Fruit fly (Drosophila melanogaster) whole organism, embryonic: ENCODE data around the gene ATPsynbeta.

Source experiments
- Aef1 ChIP-seq: fragments of 200-800 bp; sonication (Bioruptor generic); IDR thresholded peaks from 3 replicates; pipeline ENCODE4 v1.3.6; 2022; ENCODE audit warnings: missing biosample characterization, missing genetic modification characterization
- Asciz ChIP-seq: fragments of 200-800 bp; sonication (Bioruptor generic); optimal IDR thresholded peaks from 2 replicates; lab custom pipeline; 2017; ENCODE audit warnings: missing biosample characterization, mild to moderate bottlenecking, missing genetic modification characterization, missing genetic modification reagents
- Atf-2 ChIP-seq: fragments of 200-800 bp; sonication (Bioruptor generic); optimal IDR thresholded peaks from 2 replicates; lab custom pipeline; 2016; ENCODE audit warnings: missing biosample characterization, missing genetic modification characterization
- Atf6 ChIP-seq: fragments of 200-800 bp; sonication (Bioruptor generic); IDR thresholded peaks from 2 replicates; pipeline ENCODE4 v1.3.6; 2022; ENCODE audit warnings: missing biosample characterization, missing genetic modification characterization
- Bdp1 ChIP-seq: fragments of 200-800 bp; sonication (Bioruptor generic); optimal IDR thresholded peaks from 3 replicates; lab custom pipeline; 2016; ENCODE audit warnings: missing biosample characterization, missing genetic modification characterization
- CG1024 ChIP-seq: fragments of 200-800 bp; sonication (Bioruptor generic); IDR thresholded peaks from 2 replicates; pipeline ENCODE4 v1.3.6; 2022; ENCODE audit warnings: missing biosample characterization, missing genetic modification characterization
- CG10462 ChIP-seq: fragments of 200-800 bp; sonication (Bioruptor generic); optimal IDR thresholded peaks from 2 replicates; lab custom pipeline; 2016; ENCODE audit warnings: missing biosample characterization, missing genetic modification characterization
- CG12219 ChIP-seq: fragments of 200-800 bp; sonication (Bioruptor generic); optimal IDR thresholded peaks from 3 replicates; lab custom pipeline; 2018; ENCODE audit warnings: missing biosample characterization, mild to moderate bottlenecking, missing genetic modification characterization
- CG14014 ChIP-seq: fragments of 200-800 bp; sonication (Bioruptor generic); IDR thresholded peaks from 2 replicates; pipeline ENCODE4 v1.3.6; 2022; ENCODE audit warnings: missing biosample characterization, missing genetic modification characterization
- CG15479 ChIP-seq: fragments of 200-800 bp; sonication (Bioruptor generic); optimal IDR thresholded peaks from 3 replicates; lab custom pipeline; 2019; ENCODE audit warnings: missing biosample characterization, mild to moderate bottlenecking, missing genetic modification characterization, moderate library complexity
- CG1832 ChIP-seq: fragments of 200-800 bp; sonication (Bioruptor generic); optimal IDR thresholded peaks from 2 replicates; lab custom pipeline; 2017; ENCODE audit warnings: missing biosample characterization, mild to moderate bottlenecking, missing genetic modification characterization, inconsistent platforms
- CG2712 ChIP-seq: fragments of 200-800 bp; optimal IDR thresholded peaks from 3 replicates; lab custom pipeline; 2019; ENCODE audit warnings: missing biosample characterization, mild to moderate bottlenecking, missing genetic modification characterization, moderate library complexity
- CG31365 ChIP-seq: fragments of 200-800 bp; sonication (Bioruptor generic); optimal IDR thresholded peaks from 2 replicates; lab custom pipeline; 2018; ENCODE audit warnings: missing biosample characterization, mild to moderate bottlenecking, missing genetic modification characterization
- CG3163 ChIP-seq: fragments of 200-800 bp; sonication (Bioruptor generic); optimal IDR thresholded peaks from 3 replicates; lab custom pipeline; 2016; ENCODE audit warnings: missing biosample characterization, missing genetic modification characterization
- CG34422 ChIP-seq: fragments of 200-800 bp; sonication (Bioruptor generic); IDR thresholded peaks from 3 replicates; pipeline ENCODE4 v1.3.6; 2022; ENCODE audit warnings: missing biosample characterization, missing genetic modification characterization
- CG4820 ChIP-seq: fragments of 200-800 bp; sonication (Bioruptor generic); optimal IDR thresholded peaks from 3 replicates; lab custom pipeline; 2016; ENCODE audit warnings: missing biosample characterization, missing genetic modification characterization
- CG6254 ChIP-seq: fragments of 200-800 bp; sonication (Bioruptor generic); optimal IDR thresholded peaks from 3 replicates; lab custom pipeline; 2017; ENCODE audit warnings: mild to moderate bottlenecking, missing biosample characterization, missing genetic modification reagents, missing genetic modification characterization
- CG9932 ChIP-seq: fragments of 200-800 bp; sonication (Bioruptor generic); IDR thresholded peaks from 2 replicates; pipeline ENCODE4 v1.3.6; 2022; ENCODE audit warnings: missing biosample characterization, missing genetic modification characterization
- Chrac-16 ChIP-seq: fragments of 200-800 bp; sonication (Bioruptor generic); optimal IDR thresholded peaks from 3 replicates; lab custom pipeline; 2016; ENCODE audit warnings: missing biosample characterization, missing genetic modification characterization
- CkIIα-i1 ChIP-seq: fragments of 200-800 bp; sonication (Bioruptor generic); IDR thresholded peaks from 2 replicates; pipeline ENCODE4 v1.3.6; 2022; ENCODE audit warnings: missing biosample characterization, missing genetic modification characterization
- Dbx ChIP-seq: fragments of 200-800 bp; sonication (Bioruptor generic); IDR thresholded peaks from 3 replicates; pipeline ENCODE4 v1.3.6; 2022; ENCODE audit warnings: missing biosample characterization, missing genetic modification characterization
- Ets65A ChIP-seq: fragments of 200-800 bp; sonication (Bioruptor generic); peaks from one replicate; lab custom pipeline; 2016; ENCODE audit warnings: missing biosample characterization, missing genetic modification characterization
- Ets97D ChIP-seq: fragments of 200-800 bp; sonication (Bioruptor generic); optimal IDR thresholded peaks from 3 replicates; lab custom pipeline; 2016; ENCODE audit warnings: missing biosample characterization, missing genetic modification characterization
- H15 ChIP-seq: fragments of 200-800 bp; sonication (Bioruptor generic); IDR thresholded peaks from 3 replicates; pipeline ENCODE4 v1.3.6; 2022; ENCODE audit warnings: missing biosample characterization, missing genetic modification characterization
- Hr3 ChIP-seq: fragments of 200-800 bp; sonication (Bioruptor generic); optimal IDR thresholded peaks from 3 replicates; lab custom pipeline; 2016; ENCODE audit warnings: missing biosample characterization, missing genetic modification characterization
- Max ChIP-seq: fragments of 200-800 bp; sonication (Bioruptor generic); optimal IDR thresholded peaks from 2 replicates; lab custom pipeline; 2016; ENCODE audit warnings: missing biosample characterization, mild to moderate bottlenecking, missing genetic modification characterization
- Myb ChIP-seq: fragments of 200-800 bp; sonication (Bioruptor generic); optimal IDR thresholded peaks from 2 replicates; lab custom pipeline; 2016; ENCODE audit warnings: missing biosample characterization, missing genetic modification characterization
- NC2β ChIP-seq: fragments of 200-800 bp; sonication (Bioruptor generic); optimal IDR thresholded peaks from 2 replicates; lab custom pipeline; 2016; ENCODE audit warnings: missing biosample characterization, missing genetic modification characterization
- Nf-YB ChIP-seq: fragments of 200-800 bp; sonication (Bioruptor generic); optimal IDR thresholded peaks from 3 replicates; lab custom pipeline; 2019; ENCODE audit warnings: missing biosample characterization, mild to moderate bottlenecking, missing genetic modification characterization, moderate library complexity
- Oaz ChIP-seq: fragments of 200-800 bp; sonication (Bioruptor generic); IDR thresholded peaks from 2 replicates; pipeline ENCODE4 v1.3.6; 2022; ENCODE audit warnings: missing biosample characterization, missing genetic modification characterization
- Sox100B ChIP-seq: fragments of 200-800 bp; sonication (Bioruptor generic); optimal IDR thresholded peaks from 3 replicates; lab custom pipeline; 2018; ENCODE audit warnings: missing biosample characterization, mild to moderate bottlenecking, missing genetic modification characterization
- Tbp ChIP-seq: fragments of >200 bp; optimal IDR thresholded peaks from 2 replicates; lab custom pipeline; 2018; ENCODE audit warnings: missing biosample characterization, missing genetic modification characterization
- amos ChIP-seq: fragments of 200-800 bp; sonication (Bioruptor generic); IDR thresholded peaks from 2 replicates; pipeline ENCODE4 v1.3.6; 2022; ENCODE audit warnings: missing biosample characterization, missing genetic modification characterization; ENCODE audit not compliant: partially characterized antibody
- cato ChIP-seq: fragments of 200-800 bp; sonication (Bioruptor generic); optimal IDR thresholded peaks from 2 replicates; lab custom pipeline; 2016; ENCODE audit warnings: missing biosample characterization, missing genetic modification characterization, borderline replicate concordance
- dmrt11E ChIP-seq: fragments of 200-800 bp; sonication (Bioruptor generic); optimal IDR thresholded peaks from 3 replicates; lab custom pipeline; 2018; ENCODE audit warnings: missing biosample characterization, mild to moderate bottlenecking, missing genetic modification characterization, moderate library complexity
- en ChIP-seq: fragments of 200-800 bp; sonication (Bioruptor generic); optimal IDR thresholded peaks from 2 replicates; lab custom pipeline; 2016; ENCODE audit warnings: missing biosample characterization, missing genetic modification characterization
- fd96Cb ChIP-seq: fragments of 200-800 bp; sonication (Bioruptor generic); optimal IDR thresholded peaks from 2 replicates; lab custom pipeline; 2018; ENCODE audit warnings: missing biosample characterization, mild to moderate bottlenecking, missing genetic modification characterization, moderate library complexity
- fu2 ChIP-seq: fragments of 200-800 bp; sonication (Bioruptor generic); optimal IDR thresholded peaks from 2 replicates; lab custom pipeline; 2016; ENCODE audit warnings: missing biosample characterization, missing genetic modification characterization
- hb ChIP-seq: fragments of 200-800 bp; sonication (Bioruptor generic); IDR thresholded peaks from 3 replicates; pipeline ENCODE4 v1.3.6; 2022; ENCODE audit warnings: missing biosample characterization, missing genetic modification characterization; ENCODE audit not compliant: partially characterized antibody
- her ChIP-seq: fragments of 200-800 bp; sonication (Bioruptor generic); optimal IDR thresholded peaks from 2 replicates; lab custom pipeline; 2016; ENCODE audit warnings: missing biosample characterization, missing genetic modification characterization
- kni ChIP-seq: fragments of 200-800 bp; sonication (Bioruptor generic); optimal IDR thresholded peaks from 3 replicates; lab custom pipeline; 2017; ENCODE audit warnings: mild to moderate bottlenecking, missing biosample characterization, missing genetic modification reagents, missing genetic modification characterization
- lab ChIP-seq: fragments of 200-800 bp; sonication (Bioruptor generic); optimal IDR thresholded peaks from 3 replicates; lab custom pipeline; 2017; ENCODE audit warnings: missing biosample characterization, missing genetic modification characterization, mild to moderate bottlenecking, moderate library complexity, missing genetic modification reagents
- mirr ChIP-seq: fragments of 200-800 bp; sonication (Bioruptor generic); optimal IDR thresholded peaks from 3 replicates; lab custom pipeline; 2018; ENCODE audit warnings: missing biosample characterization, mild to moderate bottlenecking, missing genetic modification characterization
- nmo ChIP-seq: fragments of 200-800 bp; sonication (Bioruptor generic); optimal IDR thresholded peaks from 2 replicates; lab custom pipeline; 2018; ENCODE audit warnings: missing biosample characterization, mild to moderate bottlenecking, missing genetic modification characterization, moderate library complexity
- pzg ChIP-seq: fragments of 200-800 bp; sonication (Bioruptor generic); optimal IDR thresholded peaks from 3 replicates; lab custom pipeline; 2018; ENCODE audit warnings: missing biosample characterization, mild to moderate bottlenecking, missing genetic modification characterization, moderate library complexity
- sens-2 ChIP-seq: fragments of 200-800 bp; sonication (Bioruptor generic); IDR thresholded peaks from 2 replicates; pipeline ENCODE4 v1.3.6; 2022; ENCODE audit warnings: missing biosample characterization, missing genetic modification characterization
- slou ChIP-seq: fragments of 200-800 bp; sonication (Bioruptor generic); optimal IDR thresholded peaks from 3 replicates; lab custom pipeline; 2016; ENCODE audit warnings: missing biosample characterization, missing genetic modification characterization
- sob ChIP-seq: fragments of 200-800 bp; sonication (Bioruptor generic); IDR thresholded peaks from 2 replicates; pipeline ENCODE4 v1.3.6; 2022; ENCODE audit warnings: missing biosample characterization, missing genetic modification characterization
- tio ChIP-seq: fragments of 200-800 bp; sonication (Bioruptor generic); optimal IDR thresholded peaks from 2 replicates; lab custom pipeline; 2017; ENCODE audit warnings: missing biosample characterization, missing genetic modification characterization, inconsistent platforms
- tll ChIP-seq, 2 experiments: fragments of 200-800 bp in 1 of 2; fragments of >200 bp in 1 of 2; sonication (Bioruptor generic) in 1 of 2; optimal IDR thresholded peaks; 2 replicates each; lab custom pipeline; 2017 to 2019; ENCODE audit warnings: missing biosample characterization in 2 of 2, missing genetic modification characterization in 2 of 2, mild to moderate bottlenecking in 1 of 2, moderate library complexity in 1 of 2
- trem ChIP-seq: fragments of 200-800 bp; optimal IDR thresholded peaks from 3 replicates; lab custom pipeline; 2019; ENCODE audit warnings: missing biosample characterization, mild to moderate bottlenecking, missing genetic modification characterization, moderate library complexity
- yki ChIP-seq: fragments of >200 bp; optimal IDR thresholded peaks from 3 replicates; lab custom pipeline; 2018

Gene ATPsynbeta

dm6 chr4:1030692-1031110, 583 bp upstream of the ATPsynbeta start (continued):
- TF ChIP-seq tll (GFP tag; optimal IDR thresholded peaks at IDR 0.05; lab: Kevin White, UChicago): no peak
- no peak for TF ChIP-seq CG6254 (GFP tag; lab: Kevin White, UChicago)
- TF ChIP-seq CkIIα-i1 (GFP tag; lab: Robert Waterston, UW): no peak
- TF ChIP-seq Asciz: no peak
- 0 out of 2 replicates have a peak, but pooled peaks have one; percentile 29 for TF ChIP-seq sob (GFP tag; lab: Robert Waterston, UW)
- no peak for TF ChIP-seq CG3163 (GFP tag; lab: Kevin White, UChicago)
- TF ChIP-seq Ets65A (GFP tag; lab: Kevin White, UChicago): peak; percentile 93
- no peak for TF ChIP-seq CG4820 (GFP tag; lab: Kevin White, UChicago)
- no peak for TF ChIP-seq CG1832 (GFP tag; lab: Kevin White, UChicago)
- TF ChIP-seq pzg (GFP tag; lab: Kevin White, UChicago): peak; percentile 51
- TF ChIP-seq sens-2 (GFP tag; lab: Robert Waterston, UW): no peak
- TF ChIP-seq CG12219: no peak
- TF ChIP-seq Bdp1 (GFP tag; lab: Kevin White, UChicago): no peak
- no peak for TF ChIP-seq lab (GFP tag; lab: Kevin White, UChicago)
- peak; percentile 28 for TF ChIP-seq fu2
- no peak for TF ChIP-seq Nf-YB (GFP tag; lab: Kevin White, UChicago)
- TF ChIP-seq Dbx: no peak
- no peak for TF ChIP-seq yki (lab: Kevin White, UChicago)
- peak; percentile 25 for TF ChIP-seq CG2712 (tag; lab: Kevin White, UChicago)
- TF ChIP-seq her: no peak
- no peak for TF ChIP-seq Oaz (GFP tag; lab: Robert Waterston, UW)
- peak; percentile 21 for TF ChIP-seq dmrt11E (tag; lab: Kevin White, UChicago)
- TF ChIP-seq CG14014 (GFP tag; lab: Robert Waterston, UW): no peak
- no peak for TF ChIP-seq CG15479 (GFP tag; lab: Kevin White, UChicago)
- no peak for TF ChIP-seq tio (GFP tag; lab: Kevin White, UChicago)
- no peak for TF ChIP-seq mirr (GFP tag; lab: Kevin White, UChicago)
- TF ChIP-seq Sox100B (GFP tag; lab: Kevin White, UChicago): no peak
- TF ChIP-seq amos (GFP tag; lab: Robert Waterston, UW): peak; percentile 76; the same call in 1 of the 2 replicates
- TF ChIP-seq trem (tag; lab: Kevin White, UChicago): no peak
- TF ChIP-seq cato (GFP tag; lab: Kevin White, UChicago): no peak
- no peak for TF ChIP-seq kni (GFP tag; lab: Kevin White, UChicago)
- no peak for TF ChIP-seq Hr3 (GFP tag; lab: Kevin White, UChicago)
- no peak for TF ChIP-seq H15
- no peak for TF ChIP-seq CG10462
- peak; percentile 94 for TF ChIP-seq CG1024 (GFP tag; lab: Robert Waterston, UW)
- TF ChIP-seq fd96Cb (tag; lab: Kevin White, UChicago): peak; percentile 24
- TF ChIP-seq CG9932 (GFP tag; lab: Robert Waterston, UW): no peak
- TF ChIP-seq Chrac-16 (GFP tag; lab: Kevin White, UChicago): peak; percentile 37
- TF ChIP-seq Atf-2: peak; percentile 6
- TF ChIP-seq CG34422 (GFP tag; lab: Robert Waterston, UW): no peak
- no peak for TF ChIP-seq NC2β (GFP tag; lab: Kevin White, UChicago)
- TF ChIP-seq Myb (GFP tag; lab: Kevin White, UChicago): no peak
- no peak for TF ChIP-seq Atf6 (GFP tag; lab: Robert Waterston, UW)
- peak; percentile 43 for TF ChIP-seq Max (GFP tag; lab: Kevin White, UChicago)
- TF ChIP-seq Tbp: no peak
- TF ChIP-seq en: no peak
- peak; percentile 31; the same call in 1 of the 3 replicates for TF ChIP-seq Aef1 (GFP tag; lab: Robert Waterston, UW)
- TF ChIP-seq slou (GFP tag; lab: Kevin White, UChicago): no peak
- no peak for TF ChIP-seq hb (GFP tag; lab: Robert Waterston, UW)
- TF ChIP-seq Ets97D: peak; percentile 6
- TF ChIP-seq CG31365 (tag; lab: Kevin White, UChicago): no peak
- peak; percentile 47 for TF ChIP-seq nmo (GFP tag; lab: Kevin White, UChicago)
